Worm (Caenorhabditis elegans) whole organism, mixed stage, embryonic: Measurements from ENCODE around the gene nrf-5.

Experiments
- bed-3 ChIP-seq: fragments of 200-800 bp; sonication (Bioruptor generic); optimal IDR thresholded peaks from 3 replicates; lab custom pipeline; 2018; ENCODE audit warnings: mild to moderate bottlenecking, missing genetic modification characterization, moderate library complexity, missing compliant biosample characterization
- ceh-43 ChIP-seq: fragments of 200-800 bp; sonication (Bioruptor generic); optimal IDR thresholded peaks from 2 replicates; lab custom pipeline; 2018; ENCODE audit warnings: mild to moderate bottlenecking, missing genetic modification characterization, moderate library complexity, missing compliant biosample characterization
- ceh-83 ChIP-seq: fragments of 200-800 bp; sonication (Bioruptor generic); optimal IDR thresholded peaks from 2 replicates; lab custom pipeline; 2018; ENCODE audit warnings: mild to moderate bottlenecking, missing genetic modification characterization, missing compliant biosample characterization
- ces-1 ChIP-seq: fragments of 150-350 bp; optimal IDR thresholded peaks from 2 replicates; lab custom pipeline; 2014; ENCODE audit warnings: missing biosample characterization, missing genetic modification reagents, missing genetic modification characterization
- cnd-1 ChIP-seq: fragments of 200-800 bp; sonication (Bioruptor generic); optimal IDR thresholded peaks from 2 replicates; lab custom pipeline; 2018; ENCODE audit warnings: mild to moderate bottlenecking, missing genetic modification characterization, missing compliant biosample characterization
- drap-1 ChIP-seq: fragments of 200-800 bp; sonication (Bioruptor generic); optimal IDR thresholded peaks from 3 replicates; lab custom pipeline; 2018; ENCODE audit warnings: mild to moderate bottlenecking, missing genetic modification characterization, missing compliant biosample characterization
- elt-1 ChIP-seq: sonication (generic microtip); optimal IDR thresholded peaks from 2 replicates; lab custom pipeline; 2017; ENCODE audit warnings: missing genetic modification characterization, mild to moderate bottlenecking, missing compliant biosample characterization, antibody characterized with exemption, moderate library complexity, borderline replicate concordance; ENCODE audit not compliant: insufficient read depth
- elt-3 ChIP-seq: fragments of 150-350 bp; optimal IDR thresholded peaks from 2 replicates; lab custom pipeline; 2014; ENCODE audit warnings: missing biosample characterization, missing genetic modification characterization
- flh-1 ChIP-seq: fragments of 200-800 bp; sonication (Bioruptor generic); optimal IDR thresholded peaks from 2 replicates; lab custom pipeline; 2018; ENCODE audit warnings: mild to moderate bottlenecking, missing genetic modification characterization, moderate library complexity, missing compliant biosample characterization
- ham-2 ChIP-seq: fragments of 200-800 bp; sonication (Bioruptor generic); optimal IDR thresholded peaks from 2 replicates; lab custom pipeline; 2018; ENCODE audit warnings: mild to moderate bottlenecking, missing genetic modification characterization, missing compliant biosample characterization
- hlh-1 ChIP-seq: fragments of 150-350 bp; optimal IDR thresholded peaks from 2 replicates; lab custom pipeline; 2014; ENCODE audit warnings: missing biosample characterization, missing genetic modification reagents, missing genetic modification characterization
- lin-13 ChIP-seq: fragments of 150-350 bp; optimal IDR thresholded peaks from 2 replicates; lab custom pipeline; 2014; ENCODE audit warnings: missing biosample characterization, missing genetic modification characterization
- lin-32 ChIP-seq: fragments of 200-800 bp; sonication (Bioruptor generic); optimal IDR thresholded peaks from 2 replicates; lab custom pipeline; 2018; ENCODE audit warnings: mild to moderate bottlenecking, missing genetic modification characterization, missing compliant biosample characterization
- lsy-2 ChIP-seq: fragments of 150-350 bp; optimal IDR thresholded peaks from 2 replicates; lab custom pipeline; 2014; ENCODE audit warnings: missing biosample characterization, missing genetic modification characterization
- mab-5 ChIP-seq: fragments of 150-350 bp; optimal IDR thresholded peaks from 2 replicates; lab custom pipeline; 2014; ENCODE audit warnings: missing biosample characterization, missing genetic modification characterization
- mep-1 ChIP-seq: fragments of 150-350 bp; optimal IDR thresholded peaks from 2 replicates; lab custom pipeline; 2017; ENCODE audit warnings: missing biosample characterization, missing genetic modification reagents, missing genetic modification characterization, inconsistent platforms
- nhr-12 ChIP-seq: fragments of 150-350 bp; optimal IDR thresholded peaks from 2 replicates; lab custom pipeline; 2014; ENCODE audit warnings: missing biosample characterization, missing genetic modification characterization
- nhr-237 ChIP-seq: fragments of 150-350 bp; optimal IDR thresholded peaks from 2 replicates; lab custom pipeline; 2014; ENCODE audit warnings: missing biosample characterization, missing genetic modification characterization
- nhr-76 ChIP-seq: sonication (generic microtip); optimal IDR thresholded peaks from 2 replicates; lab custom pipeline; 2017; ENCODE audit warnings: missing biosample characterization, missing genetic modification characterization
- sem-2 ChIP-seq: fragments of 200-800 bp; sonication (Bioruptor generic); optimal IDR thresholded peaks from 2 replicates; lab custom pipeline; 2018; ENCODE audit warnings: mild to moderate bottlenecking, missing genetic modification characterization, missing compliant biosample characterization
- sptf-1 ChIP-seq: sonication (generic microtip); optimal IDR thresholded peaks from 2 replicates; lab custom pipeline; 2017; ENCODE audit warnings: mild to moderate bottlenecking, missing genetic modification characterization, moderate library complexity, missing compliant biosample characterization
- tbx-8 ChIP-seq: fragments of 200-800 bp; sonication (Bioruptor generic); optimal IDR thresholded peaks from 2 replicates; lab custom pipeline; 2018; ENCODE audit warnings: mild to moderate bottlenecking, missing genetic modification characterization, moderate library complexity, missing compliant biosample characterization
- unc-120 ChIP-seq: sonication (generic microtip); optimal IDR thresholded peaks from 2 replicates; lab custom pipeline; 2017; ENCODE audit warnings: missing genetic modification characterization, missing compliant biosample characterization; ENCODE audit not compliant: poor library complexity, severe bottlenecking
- unc-39 ChIP-seq: fragments of 150-350 bp; optimal IDR thresholded peaks from 2 replicates; lab custom pipeline; 2014; ENCODE audit warnings: missing biosample characterization, missing genetic modification characterization
- unc-62 ChIP-seq: fragments of 150-350 bp; optimal IDR thresholded peaks from 2 replicates; lab custom pipeline; 2014; ENCODE audit warnings: missing biosample characterization, missing genetic modification reagents, missing genetic modification characterization
- zip-8 ChIP-seq: fragments of 150-350 bp; optimal IDR thresholded peaks from 2 replicates; lab custom pipeline; 2014; ENCODE audit warnings: missing biosample characterization, missing genetic modification characterization
- ztf-11 ChIP-seq: fragments of 150-350 bp; optimal IDR thresholded peaks from 2 replicates; lab custom pipeline; 2014; ENCODE audit warnings: missing biosample characterization, missing genetic modification characterization

Gene nrf-5

ce11 chrV:13862505-13862904 is 34.4 kb downstream of the nrf-5 start, which contains the start of gene srx-137:
Gene srx-137 (plus strand): TSS chrV:13862805.
- TF ChIP-seq ces-1 (GFP tag; lab: Kevin White, UChicago), result no peak
- no peak for TF ChIP-seq ceh-83 (GFP tag; lab: Kevin White, UChicago)
- no peak for TF ChIP-seq sem-2
- TF ChIP-seq elt-3 (tag; lab: Kevin White, UChicago), result no peak
- TF ChIP-seq zip-8 (tag; lab: Kevin White, UChicago), result no peak
- no peak for TF ChIP-seq lin-32 (GFP tag; lab: Kevin White, UChicago)
- no peak for TF ChIP-seq flh-1 (GFP tag; lab: Kevin White, UChicago)
- TF ChIP-seq ceh-43, result no peak
- TF ChIP-seq hlh-1 (tag; lab: Kevin White, UChicago), result no peak
- no peak for TF ChIP-seq lsy-2
- no peak for TF ChIP-seq mep-1 (tag; lab: Kevin White, UChicago)
- TF ChIP-seq mab-5 (tag; lab: Kevin White, UChicago), result no peak
- no peak for TF ChIP-seq unc-39

ce11 chrV:13863700-13864099 is 35.6 kb downstream of the nrf-5 start:
- TF ChIP-seq ham-2 (GFP tag; lab: Kevin White, UChicago) (no peak), unc-62 (GFP tag; lab: Kevin White, UChicago) (no peak)

ce11 chrV:13866353-13866752 is 38.3 kb downstream of the nrf-5 start, which contains the start of gene nhr-175:
Gene nhr-175 (plus strand): TSS chrV:13866691.
- TF ChIP-seq bed-3 (GFP tag; lab: Kevin White, UChicago), result no peak
- TF ChIP-seq ham-2 (GFP tag; lab: Kevin White, UChicago), result peak; percentile 28
- no peak for TF ChIP-seq ceh-43
- no peak for TF ChIP-seq nhr-237
- peak; percentile 91 for TF ChIP-seq elt-1 (tag; lab: Kevin White, UChicago)
- no peak for TF ChIP-seq nhr-12 (tag; lab: Kevin White, UChicago)

ce11 chrV:13868886-13869285 is 40.8 kb downstream of the nrf-5 start:
- TF ChIP-seq drap-1 (GFP tag; lab: Kevin White, UChicago) (peak; percentile 50), ceh-83 (GFP tag; lab: Kevin White, UChicago) (peak; percentile 31), sem-2 (peak; percentile 46), cnd-1 (tag; lab: Kevin White, UChicago) (peak; percentile 58), ceh-43 (peak; percentile 5), tbx-8 (GFP tag; lab: Kevin White, UChicago) (peak; percentile 11)

- TF ChIP-seq ztf-11 (tag; lab: Kevin White, UChicago), result no peak
- no peak for TF ChIP-seq sptf-1 (tag; lab: Kevin White, UChicago)
- TF ChIP-seq elt-3 (tag; lab: Kevin White, UChicago), result no peak
- no peak for TF ChIP-seq ceh-43
- TF ChIP-seq zip-8 (tag; lab: Kevin White, UChicago), result no peak
- TF ChIP-seq unc-62 (GFP tag; lab: Kevin White, UChicago), result no peak
- no peak for TF ChIP-seq lin-13 (tag; lab: Kevin White, UChicago)
Observed at ce11 chrV:13869551-13869950, 41.5 kb downstream of the nrf-5 start.

- TF ChIP-seq lin-13 (tag; lab: Kevin White, UChicago), result no peak
- TF ChIP-seq nhr-76 (tag; lab: Kevin White, UChicago), result no peak
- TF ChIP-seq nhr-237, result no peak
Observed at ce11 chrV:13872895-13873294, 44.8 kb downstream of the nrf-5 start, which contains the start of gene cpt-5. Gene cpt-5 (plus strand): TSS chrV:13873195.

- TF ChIP-seq unc-120 (tag; lab: Kevin White, UChicago) (no peak), lin-32 (GFP tag; lab: Kevin White, UChicago) (no peak)
Observed at ce11 chrV:13873323-13873722, 45.3 kb downstream of the nrf-5 start.
